Fruit fly (Drosophila melanogaster): ENCODE results near the gene Cp110.

The Cp110 gene

dm6 chrX:22491028-22491769 is 9.3 kb downstream of the Cp110 start:
- TF ChIP-seq CG8478 (optimal IDR thresholded peaks at IDR 0.05) (no peak), Dll (optimal IDR thresholded peaks at IDR 0.05) (no peak), pan (optimal IDR thresholded peaks at IDR 0.05) (no peak), usp (GFP tag; optimal IDR thresholded peaks at IDR 0.05) (no peak), EcR (GFP tag; optimal IDR thresholded peaks at IDR 0.05) (no peak), psq (optimal IDR thresholded peaks at IDR 0.05) (no peak)

DNA sequence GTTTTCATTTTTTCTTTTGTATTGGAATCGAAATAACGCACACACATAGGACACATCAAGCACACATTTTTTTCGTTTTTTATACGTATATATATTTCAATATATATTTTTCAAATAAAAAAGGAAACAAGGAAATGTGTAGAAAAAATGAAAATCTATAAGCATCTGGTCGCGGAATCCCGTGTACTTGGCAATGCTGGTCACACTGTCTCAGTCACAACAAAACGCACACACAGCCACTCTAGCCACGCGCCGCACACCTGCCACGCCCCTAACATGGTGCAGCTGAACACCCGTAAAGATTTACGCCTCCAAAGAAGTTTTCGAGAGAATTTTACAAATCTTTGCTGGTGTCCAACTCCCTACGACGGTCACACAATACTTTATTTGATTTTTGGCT is 17.7 kb downstream of the Cp110 start:
- TF ChIP-seq usp (GFP tag; optimal IDR thresholded peaks at IDR 0.05): no peak

dm6 chrX:22502225-22502624 is 20.3 kb downstream of the Cp110 start:
- no peak for TF ChIP-seq CG8478 (optimal IDR thresholded peaks at IDR 0.05)
- TF ChIP-seq EcR (GFP tag; optimal IDR thresholded peaks at IDR 0.05): no peak
- no peak for TF ChIP-seq psq (optimal IDR thresholded peaks at IDR 0.05)
- no peak for TF ChIP-seq pan (optimal IDR thresholded peaks at IDR 0.05)
- no peak for TF ChIP-seq usp (GFP tag; optimal IDR thresholded peaks at IDR 0.05)
- TF ChIP-seq Dll (optimal IDR thresholded peaks at IDR 0.05): no peak

- TF ChIP-seq Dll (optimal IDR thresholded peaks at IDR 0.05): no peak
- TF ChIP-seq CG8478 (optimal IDR thresholded peaks at IDR 0.05): no peak
- no peak for TF ChIP-seq usp (GFP tag; optimal IDR thresholded peaks at IDR 0.05)
- TF ChIP-seq EcR (GFP tag; optimal IDR thresholded peaks at IDR 0.05): no peak
- no peak for TF ChIP-seq psq (optimal IDR thresholded peaks at IDR 0.05)
- no peak for TF ChIP-seq pan (optimal IDR thresholded peaks at IDR 0.05)
Measured at dm6 chrX:22509085-22509484, 27.2 kb downstream of the Cp110 start.

DNA sequence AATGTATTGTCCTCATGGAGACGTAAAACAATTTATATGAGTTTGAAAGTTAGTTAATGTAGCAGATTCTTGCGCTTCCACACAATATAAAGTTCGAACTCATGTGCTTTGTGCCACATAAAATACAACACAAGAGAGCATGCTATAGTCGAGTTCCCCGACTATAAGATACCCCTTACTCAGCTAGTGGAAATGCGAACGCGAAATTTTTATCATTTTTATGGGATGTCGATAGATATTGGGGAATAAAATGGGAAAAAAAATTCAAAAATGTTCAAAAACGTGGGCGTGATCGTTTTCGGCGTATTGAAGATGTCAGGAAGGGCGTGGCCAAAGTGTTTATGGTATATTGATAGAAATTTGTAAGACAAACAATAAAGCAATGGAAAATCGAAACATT is 28.9 kb downstream of the Cp110 start:
- TF ChIP-seq Dll (optimal IDR thresholded peaks at IDR 0.05): no peak
- no peak for TF ChIP-seq psq (optimal IDR thresholded peaks at IDR 0.05)

- TF ChIP-seq Dll (optimal IDR thresholded peaks at IDR 0.05): no peak
- no peak for TF ChIP-seq pan (optimal IDR thresholded peaks at IDR 0.05)
- TF ChIP-seq usp (GFP tag; optimal IDR thresholded peaks at IDR 0.05): no peak
- no peak for TF ChIP-seq EcR (GFP tag; optimal IDR thresholded peaks at IDR 0.05)
- no peak for TF ChIP-seq CG8478 (optimal IDR thresholded peaks at IDR 0.05)
- TF ChIP-seq psq (optimal IDR thresholded peaks at IDR 0.05): no peak
Measured at dm6 chrX:22512071-22512470, 30.2 kb downstream of the Cp110 start.

DNA sequence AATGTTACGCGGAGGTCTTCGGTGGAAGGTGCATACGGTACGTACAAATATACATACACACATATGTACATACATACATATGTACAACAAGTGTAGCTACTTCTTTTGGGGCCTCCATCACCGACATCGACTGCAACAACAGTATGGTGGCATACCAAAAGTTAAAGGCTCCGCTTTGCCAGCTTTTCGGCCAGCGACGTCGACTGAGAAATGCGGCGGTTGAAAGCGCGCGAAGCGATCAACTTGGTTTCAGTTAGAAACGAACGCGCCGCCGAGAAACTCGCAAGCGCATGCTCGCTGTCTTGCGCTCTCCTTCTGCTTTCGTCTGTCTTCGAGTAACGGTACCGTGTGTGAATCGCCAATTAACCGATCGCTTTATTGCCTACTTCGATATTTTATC is 33.1 kb downstream of the Cp110 start, which contains the start of gene CG17600:
TSS of gene CG17600 (plus strand) at position 250 of the 400 bp plus-strand sequence.
- TF ChIP-seq Dll (optimal IDR thresholded peaks at IDR 0.05) (no peak), CG8478 (optimal IDR thresholded peaks at IDR 0.05) (no peak)

DNA sequence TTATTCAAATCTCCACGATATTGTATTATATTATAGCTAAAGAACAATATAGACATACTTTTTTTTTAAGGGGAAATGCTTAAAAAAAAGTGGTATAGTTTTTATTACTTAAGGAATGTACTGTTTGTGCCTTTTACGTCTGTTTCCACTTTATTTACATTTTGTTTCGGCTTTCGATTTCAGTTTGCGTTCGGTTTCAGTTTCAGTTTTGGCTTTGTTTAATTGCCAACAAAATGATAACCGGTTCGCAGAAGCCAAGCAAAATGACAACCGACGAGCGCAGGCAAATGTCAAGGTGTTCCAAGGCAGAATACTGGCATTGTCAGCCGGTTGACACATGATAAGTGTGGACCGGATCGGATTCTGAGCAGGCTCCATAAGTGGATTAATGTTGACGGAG is 45.3 kb downstream of the Cp110 start:
- no peak for TF ChIP-seq pan (optimal IDR thresholded peaks at IDR 0.05)

- TF ChIP-seq psq (optimal IDR thresholded peaks at IDR 0.05): no peak
- TF ChIP-seq usp (GFP tag; optimal IDR thresholded peaks at IDR 0.05): no peak
- TF ChIP-seq EcR (GFP tag; optimal IDR thresholded peaks at IDR 0.05): no peak
- TF ChIP-seq pan (optimal IDR thresholded peaks at IDR 0.05): no peak
- no peak for TF ChIP-seq CG8478 (optimal IDR thresholded peaks at IDR 0.05)
- no peak for TF ChIP-seq Dll (optimal IDR thresholded peaks at IDR 0.05)
Measured at dm6 chrX:22529664-22530321, 47.9 kb downstream of the Cp110 start, which contains the start of gene S6kII. S6kII (plus strand) TSS chrX:22529964.
